Fruit fly (Drosophila melanogaster) S2 (cell line): ENCODE results near the gene TM9SF4.

Experiments
- CG8478 ChIP-seq: fragments of >200 bp; optimal IDR thresholded peaks from 2 replicates; lab custom pipeline; 2018
- CTCF ChIP-seq, 2 experiments: fragments of >200 bp; optimal IDR thresholded peaks; 2 replicates each; lab custom pipeline; 2018

DNA sequence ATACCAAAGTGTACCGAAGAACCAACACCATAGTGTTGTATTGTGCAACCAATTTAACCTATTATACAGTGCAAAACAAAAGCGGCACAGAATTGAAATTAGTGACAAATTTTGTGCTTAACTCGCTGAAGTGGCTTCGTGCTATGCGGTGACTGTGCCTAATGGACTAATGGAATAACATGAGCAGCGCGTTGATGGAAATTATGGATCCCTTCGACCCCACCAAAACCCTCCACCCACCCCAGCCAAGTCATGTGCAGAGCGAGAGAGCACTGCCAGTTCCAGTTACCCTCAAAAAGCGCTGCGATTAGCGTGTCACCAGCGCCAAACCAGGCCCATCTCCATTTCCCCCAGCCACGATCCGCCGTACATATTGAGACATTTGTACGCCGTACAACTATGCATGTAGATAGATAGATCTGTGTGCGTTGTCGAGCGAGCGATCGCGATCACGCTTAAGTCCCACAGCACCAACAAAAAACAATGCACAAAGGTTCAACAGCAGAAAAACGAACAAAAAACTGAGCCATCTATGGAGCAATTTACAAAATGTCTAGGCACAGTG is 55.4 kb downstream of the TM9SF4 start:
- TF ChIP-seq CG8478 (lab: Kevin White, UChicago): no peak
- TF ChIP-seq CTCF (optimal IDR thresholded peaks at IDR 0.05; lab: Kevin White, UChicago): no peak
